Fruit fly (Drosophila melanogaster): ENCODE data around the gene CG3529.

DNA sequence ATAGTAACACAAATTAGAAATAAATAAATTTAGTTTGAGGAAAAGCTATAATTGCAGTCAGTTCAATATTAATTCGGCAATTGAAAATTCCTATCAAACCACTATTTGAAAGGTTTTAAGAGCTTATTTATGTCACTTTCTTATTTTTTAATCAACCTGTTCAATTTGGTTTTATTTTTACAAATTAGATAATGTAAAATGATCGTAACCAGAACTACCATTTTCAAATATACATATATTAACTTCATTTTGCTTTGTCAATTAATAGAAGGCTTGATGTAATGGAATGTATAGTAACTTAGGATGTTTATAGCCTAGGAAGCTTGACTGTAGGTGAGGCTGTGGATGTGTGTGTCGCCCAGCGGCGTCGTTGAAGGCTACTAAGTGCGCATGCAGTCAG lies 19.9 kb downstream of the CG3529 start:
- TF ChIP-seq EcR (GFP tag; optimal IDR thresholded peaks at IDR 0.05) (no peak), usp (GFP tag; optimal IDR thresholded peaks at IDR 0.05) (no peak), psq (optimal IDR thresholded peaks at IDR 0.05) (no peak), CG8478 (optimal IDR thresholded peaks at IDR 0.05) (no peak), Dll (optimal IDR thresholded peaks at IDR 0.05) (no peak), pan (optimal IDR thresholded peaks at IDR 0.05) (no peak)
